Worm (Caenorhabditis elegans) whole organism, young adult: ENCODE data around the gene srx-129.

Experiments
- Y53F4B.3 ChIP-seq: fragments of 200-800 bp; sonication (Bioruptor generic); IDR thresholded peaks from 2 replicates; pipeline ENCODE4 v1.3.6; 2022; ENCODE audit warnings: missing genetic modification reagents, missing genetic modification characterization, missing compliant biosample characterization
- ama-1 ChIP-seq, 3 experiments: fragments of 150-350 bp in 1 of 3; sonication (generic microtip) in 2 of 3; optimal IDR thresholded peaks; 2 replicates each; lab custom pipeline; 2014 to 2018; ENCODE audit warnings: missing biosample characterization in 2 of 3, missing genetic modification characterization in 2 of 3, missing genetic modification reagents in 2 of 3
- snpc-4 ChIP-seq, 5 experiments: fragments of 150-350 bp in 1 of 5; sonication (generic microtip) in 4 of 5; optimal IDR thresholded peaks; 2 replicates each; lab custom pipeline; 2014 to 2018; ENCODE audit warnings: missing genetic modification characterization in 5 of 5, missing biosample characterization in 3 of 5, antibody characterized with exemption in 2 of 5, mild to moderate bottlenecking in 2 of 5, missing compliant biosample characterization in 2 of 5, missing genotype in 2 of 5, moderate library complexity in 2 of 5, missing genetic modification reagents in 1 of 5
- sptf-2 ChIP-seq: fragments of 200-800 bp; sonication (Bioruptor generic); optimal IDR thresholded peaks from 2 replicates; lab custom pipeline; 2018; ENCODE audit warnings: mild to moderate bottlenecking, missing genetic modification characterization, missing compliant biosample characterization
- unc-130 ChIP-seq: sonication (generic microtip); optimal IDR thresholded peaks from 2 replicates; lab custom pipeline; 2016; ENCODE audit warnings: missing genetic modification reagents, missing genetic modification characterization, missing compliant biosample characterization
- zim-3 ChIP-seq: sonication (generic microtip); optimal IDR thresholded peaks from 2 replicates; lab custom pipeline; 2017; ENCODE audit warnings: mild to moderate bottlenecking, missing genetic modification characterization, moderate library complexity, missing compliant biosample characterization

DNA sequence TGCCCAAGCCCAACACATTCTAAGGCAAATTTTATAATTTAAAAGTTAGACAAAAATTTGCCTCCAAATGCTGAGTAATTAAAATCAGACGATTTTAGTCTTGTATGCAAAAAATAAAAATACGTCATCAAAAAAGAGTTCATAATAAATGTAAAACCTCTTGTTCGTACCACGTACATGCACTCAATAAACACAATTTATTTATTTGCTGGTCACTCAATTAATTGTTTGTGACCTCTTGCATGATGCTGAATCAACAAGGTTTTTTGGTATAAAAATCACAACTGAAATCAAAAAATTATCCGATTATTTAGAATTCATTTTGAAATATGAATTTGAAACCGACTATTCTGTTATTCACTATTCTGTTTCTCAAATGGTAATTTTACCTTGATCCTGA lies 16.1 kb downstream of the srx-129 start, which contains the start of gene hpx-2:
- TF ChIP-seq Y53F4B.3, result no peak
- no peak for TF ChIP-seq sptf-2 (GFP tag; lab: Kevin White, UChicago)
- TF ChIP-seq ama-1 (optimal IDR thresholded peaks at IDR 0.05; lab: Kevin White, UChicago), result no peak
- no peak for TF ChIP-seq ama-1 (GFP tag; optimal IDR thresholded peaks at IDR 0.05; lab: Kevin White, UChicago)
- TF ChIP-seq snpc-4 (GFP tag; optimal IDR thresholded peaks at IDR 0.05; lab: Kevin White, UChicago), result no peak
- no peak for TF ChIP-seq snpc-4 (tag; optimal IDR thresholded peaks at IDR 0.05; lab: Kevin White, UChicago)
- no peak for TF ChIP-seq unc-130 (GFP tag; lab: Kevin White, UChicago)
- TF ChIP-seq zim-3 (tag; lab: Kevin White, UChicago), result no peak
